Fruit fly (Drosophila melanogaster) S2 (cell line): ENCODE measurements around the gene Mur29B.

Experiments used
- CG8478 ChIP-seq: fragments of >200 bp; optimal IDR thresholded peaks from 2 replicates; lab custom pipeline; 2018
- CTCF ChIP-seq, 2 experiments: fragments of >200 bp; optimal IDR thresholded peaks; 2 replicates each; lab custom pipeline; 2018

dm6 chr2L:8333185-8333584, 18.8 kb upstream of the Mur29B start:
- TF ChIP-seq CG8478 (lab: Kevin White, UChicago) = no peak
- TF ChIP-seq CTCF (optimal IDR thresholded peaks at IDR 0.05; lab: Kevin White, UChicago) = no peak
